Fruit fly (Drosophila melanogaster): ENCODE data around the gene CG33642.

dm6 chr2L:13497915-13498314 lies 31.9 kb upstream of the CG33642 start:
- TF ChIP-seq Dref (GFP tag; IDR thresholded peaks at IDR 0.05), result no peak
- TF ChIP-seq CG11695 (GFP tag; IDR thresholded peaks at IDR 0.05), result no peak
- TF ChIP-seq sr (GFP tag; IDR thresholded peaks at IDR 0.05), result no peak
- TF ChIP-seq CG31224 (GFP tag; IDR thresholded peaks at IDR 0.05), result no peak
- no peak for TF ChIP-seq dm (GFP tag; optimal IDR thresholded peaks at IDR 0.05)
- TF ChIP-seq CG4707 (GFP tag; optimal IDR thresholded peaks at IDR 0.05), result no peak
- TF ChIP-seq CG2120 (GFP tag; optimal IDR thresholded peaks at IDR 0.05), result no peak
- TF ChIP-seq Bdp1 (GFP tag; optimal IDR thresholded peaks at IDR 0.05), result no peak

All from whole organism, embryonic.